Fruit fly (Drosophila melanogaster) whole organism, prepupa: ENCODE results near the gene CG11562.

ENCODE experiments used
- CG10631 ChIP-seq: fragments of 200-800 bp; sonication (Bioruptor generic); optimal IDR thresholded peaks from 2 replicates; lab custom pipeline; 2016; ENCODE audit warnings: missing biosample characterization, missing genetic modification characterization
- CG10669 ChIP-seq: fragments of 200-800 bp; sonication (Bioruptor generic); optimal IDR thresholded peaks from 3 replicates; lab custom pipeline; 2018; ENCODE audit warnings: missing biosample characterization, mild to moderate bottlenecking, missing genetic modification characterization, moderate library complexity
- CG11294 ChIP-seq: fragments of 200-800 bp; sonication (Bioruptor generic); IDR thresholded peaks from 2 replicates; pipeline ENCODE4 v1.3.6; 2022; ENCODE audit warnings: missing biosample characterization, missing genetic modification characterization
- CG11902 ChIP-seq: fragments of 200-800 bp; sonication (Bioruptor generic); optimal IDR thresholded peaks from 3 replicates; lab custom pipeline; 2016; ENCODE audit warnings: missing biosample characterization, missing genetic modification characterization
- CG15336 ChIP-seq: fragments of 200-800 bp; sonication (Bioruptor generic); IDR thresholded peaks from 2 replicates; pipeline ENCODE4 v1.3.6; 2022; ENCODE audit warnings: missing biosample characterization, missing genetic modification characterization
- CG1621 ChIP-seq: fragments of 200-800 bp; sonication (Bioruptor generic); optimal IDR thresholded peaks from 3 replicates; lab custom pipeline; 2018; ENCODE audit warnings: missing biosample characterization, mild to moderate bottlenecking, missing genetic modification characterization
- CG16779 ChIP-seq: fragments of 200-800 bp; sonication (Bioruptor generic); optimal IDR thresholded peaks from 3 replicates; lab custom pipeline; 2017; ENCODE audit warnings: missing biosample characterization, mild to moderate bottlenecking, missing genetic modification characterization
- CG3032 ChIP-seq: fragments of 200-800 bp; optimal IDR thresholded peaks from 2 replicates; lab custom pipeline; 2019; ENCODE audit warnings: missing biosample characterization, mild to moderate bottlenecking, missing genetic modification characterization, moderate library complexity
- CG31627 ChIP-seq: fragments of 200-800 bp; sonication (Bioruptor generic); optimal IDR thresholded peaks from 3 replicates; lab custom pipeline; 2016; ENCODE audit warnings: missing biosample characterization, missing genetic modification characterization
- CG32006 ChIP-seq: fragments of 200-800 bp; sonication (Bioruptor generic); optimal IDR thresholded peaks from 3 replicates; lab custom pipeline; 2017; ENCODE audit warnings: missing biosample characterization, mild to moderate bottlenecking, missing genetic modification characterization
- CG4318 ChIP-seq: fragments of 200-800 bp; sonication (Bioruptor generic); optimal IDR thresholded peaks from 3 replicates; lab custom pipeline; 2017; ENCODE audit warnings: missing biosample characterization, mild to moderate bottlenecking, missing genetic modification characterization
- CG6163 ChIP-seq: fragments of 200-800 bp; sonication (Bioruptor generic); IDR thresholded peaks from 3 replicates; pipeline ENCODE4 v1.3.6; 2022; ENCODE audit warnings: missing biosample characterization, missing genetic modification characterization
- CG6792 ChIP-seq: fragments of 200-800 bp; sonication (Bioruptor generic); optimal IDR thresholded peaks from 3 replicates; lab custom pipeline; 2016; ENCODE audit warnings: missing biosample characterization, missing genetic modification characterization
- CG6808 ChIP-seq: fragments of 200-800 bp; sonication (Bioruptor generic); optimal IDR thresholded peaks from 3 replicates; lab custom pipeline; 2017; ENCODE audit warnings: missing biosample characterization, missing genetic modification characterization, mild to moderate bottlenecking, moderate library complexity, missing genetic modification reagents
- CG6854 ChIP-seq: fragments of 200-800 bp; sonication (Bioruptor generic); optimal IDR thresholded peaks from 2 replicates; lab custom pipeline; 2017; ENCODE audit warnings: missing biosample characterization, mild to moderate bottlenecking, missing genetic modification characterization
- CG7368 ChIP-seq: fragments of 200-800 bp; sonication (Bioruptor generic); optimal IDR thresholded peaks from 3 replicates; lab custom pipeline; 2016; ENCODE audit warnings: missing biosample characterization, missing genetic modification characterization
- CG8319 ChIP-seq: fragments of 200-800 bp; sonication (Bioruptor generic); optimal IDR thresholded peaks from 3 replicates; lab custom pipeline; 2016; ENCODE audit warnings: missing biosample characterization, missing genetic modification characterization
- CG8632 ChIP-seq: fragments of 200-800 bp; sonication (Bioruptor generic); optimal IDR thresholded peaks from 3 replicates; lab custom pipeline; 2016; ENCODE audit warnings: missing biosample characterization, missing genetic modification characterization
- Eip75B ChIP-seq: fragments of 200-800 bp; sonication (Bioruptor generic); optimal IDR thresholded peaks from 3 replicates; lab custom pipeline; 2016; ENCODE audit warnings: missing biosample characterization, missing genetic modification characterization
- Eip78C ChIP-seq: fragments of 200-800 bp; sonication (Bioruptor generic); peaks from one replicate; lab custom pipeline; 2016; ENCODE audit warnings: missing biosample characterization, missing genetic modification characterization
- Ets21C ChIP-seq: fragments of 200-800 bp; sonication (Bioruptor generic); optimal IDR thresholded peaks from 3 replicates; lab custom pipeline; 2016; ENCODE audit warnings: missing biosample characterization, missing genetic modification characterization
- Ets96B ChIP-seq: fragments of 200-800 bp; optimal IDR thresholded peaks from 2 replicates; lab custom pipeline; 2019; ENCODE audit warnings: missing biosample characterization, mild to moderate bottlenecking, missing genetic modification characterization, moderate library complexity
- Hr39 ChIP-seq: fragments of 200-800 bp; sonication (Bioruptor generic); optimal IDR thresholded peaks from 2 replicates; lab custom pipeline; 2016; ENCODE audit warnings: missing biosample characterization, missing genetic modification characterization
- Lpt ChIP-seq: fragments of 200-800 bp; sonication (Bioruptor generic); optimal IDR thresholded peaks from 3 replicates; lab custom pipeline; 2016; ENCODE audit warnings: missing biosample characterization, missing genetic modification characterization
- Met ChIP-seq: fragments of 200-800 bp; sonication (Bioruptor generic); optimal IDR thresholded peaks from 3 replicates; lab custom pipeline; 2016; ENCODE audit warnings: missing biosample characterization, missing genetic modification characterization
- OdsH ChIP-seq: fragments of 200-800 bp; sonication (Bioruptor generic); optimal IDR thresholded peaks from 3 replicates; lab custom pipeline; 2016; ENCODE audit warnings: missing biosample characterization, missing genetic modification characterization
- Smox ChIP-seq: fragments of 200-800 bp; sonication (Bioruptor generic); optimal IDR thresholded peaks from 3 replicates; lab custom pipeline; 2016; ENCODE audit warnings: missing biosample characterization, missing genetic modification characterization
- Sox102F ChIP-seq: fragments of 200-800 bp; sonication (Bioruptor generic); optimal IDR thresholded peaks from 2 replicates; lab custom pipeline; 2016; ENCODE audit warnings: missing biosample characterization, mild to moderate bottlenecking, missing genetic modification characterization
- Sox14 ChIP-seq: fragments of 200-800 bp; sonication (Bioruptor generic); optimal IDR thresholded peaks from 3 replicates; lab custom pipeline; 2016; ENCODE audit warnings: missing biosample characterization, missing genetic modification characterization
- Sox15 ChIP-seq: fragments of 200-800 bp; sonication (Bioruptor generic); optimal IDR thresholded peaks from 3 replicates; lab custom pipeline; 2016; ENCODE audit warnings: missing biosample characterization, missing genetic modification characterization
- achi ChIP-seq: fragments of 200-800 bp; sonication (Bioruptor generic); optimal IDR thresholded peaks from 3 replicates; lab custom pipeline; 2016; ENCODE audit warnings: missing biosample characterization, missing genetic modification characterization
- acj6 ChIP-seq: fragments of 200-800 bp; sonication (Bioruptor generic); optimal IDR thresholded peaks from 3 replicates; lab custom pipeline; 2016; ENCODE audit warnings: missing biosample characterization, missing genetic modification characterization
- dac ChIP-seq: fragments of 200-800 bp; sonication (Bioruptor generic); optimal IDR thresholded peaks from 2 replicates; lab custom pipeline; 2017; ENCODE audit warnings: missing biosample characterization, mild to moderate bottlenecking, missing genetic modification characterization
- dsx ChIP-seq: fragments of 200-800 bp; optimal IDR thresholded peaks from 3 replicates; lab custom pipeline; 2019; ENCODE audit warnings: missing biosample characterization, mild to moderate bottlenecking, missing genetic modification characterization, moderate library complexity; ENCODE audit not compliant: poor library complexity, severe bottlenecking
- esn ChIP-seq: fragments of 200-800 bp; sonication (Bioruptor generic); optimal IDR thresholded peaks from 2 replicates; lab custom pipeline; 2016; ENCODE audit warnings: missing biosample characterization, mild to moderate bottlenecking, missing genetic modification characterization, moderate library complexity
- fkh ChIP-seq: fragments of 200-800 bp; sonication (Bioruptor generic); optimal IDR thresholded peaks from 3 replicates; lab custom pipeline; 2017; ENCODE audit warnings: missing biosample characterization, mild to moderate bottlenecking, missing genetic modification characterization, moderate library complexity
- lz ChIP-seq: fragments of 200-800 bp; sonication (Bioruptor generic); optimal IDR thresholded peaks from 3 replicates; lab custom pipeline; 2016; ENCODE audit warnings: missing biosample characterization, missing genetic modification characterization
- pdm3 ChIP-seq: fragments of 200-800 bp; sonication (Bioruptor generic); optimal IDR thresholded peaks from 3 replicates; lab custom pipeline; 2016; ENCODE audit warnings: missing biosample characterization, missing genetic modification characterization
- salr ChIP-seq, 2 experiments: fragments of 200-800 bp; sonication (Bioruptor generic); optimal IDR thresholded peaks; 3 replicates each; lab custom pipeline; 2016 to 2018; ENCODE audit warnings: missing biosample characterization in 2 of 2, missing genetic modification characterization in 2 of 2, mild to moderate bottlenecking in 1 of 2
- spab ChIP-seq: fragments of 200-800 bp; sonication (Bioruptor generic); optimal IDR thresholded peaks from 2 replicates; lab custom pipeline; 2017; ENCODE audit warnings: missing biosample characterization, mild to moderate bottlenecking, missing genetic modification characterization, missing genetic modification reagents
- ss ChIP-seq, 2 experiments: fragments of 200-800 bp; sonication (Bioruptor generic); optimal IDR thresholded peaks; 2 replicates in 1 of 2; 3 replicates in 1 of 2; lab custom pipeline; 2017 to 2018; ENCODE audit warnings: mild to moderate bottlenecking in 2 of 2, missing biosample characterization in 2 of 2, missing genetic modification characterization in 2 of 2, moderate library complexity in 1 of 2
- svp ChIP-seq: fragments of 200-800 bp; sonication (Bioruptor generic); peaks from one replicate; lab custom pipeline; 2016; ENCODE audit warnings: missing biosample characterization, missing genetic modification characterization
- vri ChIP-seq: fragments of 200-800 bp; sonication (Bioruptor generic); optimal IDR thresholded peaks from 3 replicates; lab custom pipeline; 2016; ENCODE audit warnings: missing biosample characterization, mild to moderate bottlenecking, missing genetic modification characterization

The CG11562 gene

DNA sequence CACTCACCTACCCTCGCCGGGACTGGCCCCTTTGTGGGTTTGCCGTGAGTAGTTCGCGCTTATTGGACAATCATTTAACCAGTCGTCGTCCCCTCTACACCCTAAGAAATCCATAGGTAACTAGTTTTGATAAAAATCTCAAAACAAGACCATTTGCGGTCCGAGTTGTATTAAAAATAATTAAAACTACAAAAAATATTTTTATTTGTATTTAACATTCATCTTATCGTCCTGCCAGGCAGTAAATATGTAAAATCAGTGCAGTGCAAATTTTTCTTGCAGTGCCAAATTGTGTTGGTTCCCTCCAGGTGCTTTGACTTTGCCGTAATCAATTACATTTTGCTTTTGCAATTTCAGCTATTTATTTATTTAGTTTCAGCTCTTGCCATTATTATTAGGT is 48.4 kb upstream of the CG11562 start (continued):
- TF ChIP-seq CG6808 (GFP tag; lab: Kevin White, UChicago) (no peak), CG4318 (GFP tag; lab: Kevin White, UChicago) (peak; percentile 76), CG7368 (no peak), Eip78C (GFP tag; lab: Kevin White, UChicago) (no peak), lz (GFP tag; lab: Kevin White, UChicago) (no peak), Sox14 (GFP tag; lab: Kevin White, UChicago) (no peak), Ets21C (GFP tag; lab: Kevin White, UChicago) (no peak), dsx (GFP tag; lab: Kevin White, UChicago) (no peak), Met (no peak), Smox (GFP tag; lab: Kevin White, UChicago) (no peak), esn (GFP tag; lab: Kevin White, UChicago) (no peak), spab (GFP tag; lab: Kevin White, UChicago) (no peak), dac (peak; percentile 63), achi (GFP tag; lab: Kevin White, UChicago) (no peak), CG8632 (GFP tag; lab: Kevin White, UChicago) (no peak), CG6854 (GFP tag; lab: Kevin White, UChicago) (no peak), CG32006 (GFP tag; lab: Kevin White, UChicago) (peak; percentile 88), fkh (GFP tag; lab: Kevin White, UChicago) (no peak), Hr39 (GFP tag; lab: Kevin White, UChicago) (no peak), CG8319 (GFP tag; lab: Kevin White, UChicago) (no peak)

DNA sequence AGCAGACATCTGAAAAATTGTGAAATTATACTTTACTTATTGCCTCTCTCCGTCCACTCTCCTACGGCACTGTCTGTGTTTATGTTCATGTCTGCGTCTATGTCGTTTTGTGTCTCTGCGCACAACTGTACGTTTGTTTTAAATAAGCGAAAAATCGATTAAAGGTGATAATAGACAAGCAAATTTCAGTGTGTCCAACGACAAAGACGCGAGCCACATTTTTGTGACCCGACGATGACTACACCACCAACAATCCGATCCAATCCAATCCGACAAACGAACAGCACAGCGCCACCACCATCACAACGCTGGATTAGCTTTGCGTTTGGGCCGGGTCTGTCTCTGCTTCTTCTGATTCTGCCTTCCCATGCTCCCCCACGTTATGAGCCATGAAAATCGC is 47.7 kb upstream of the CG11562 start:
- TF ChIP-seq salr (GFP tag; optimal IDR thresholded peaks at IDR 0.05; lab: Kevin White, UChicago) = no peak
- no peak for TF ChIP-seq CG6808 (GFP tag; lab: Kevin White, UChicago)
- no peak for TF ChIP-seq CG10669 (GFP tag; lab: Kevin White, UChicago)
- no peak for TF ChIP-seq Smox (GFP tag; lab: Kevin White, UChicago)
- no peak for TF ChIP-seq spab (GFP tag; lab: Kevin White, UChicago)
- no peak for TF ChIP-seq svp
- TF ChIP-seq Lpt (GFP tag; lab: Kevin White, UChicago) = no peak
- no peak for TF ChIP-seq esn (GFP tag; lab: Kevin White, UChicago)
- TF ChIP-seq CG4318 (GFP tag; lab: Kevin White, UChicago) = no peak
- TF ChIP-seq Sox15 = no peak
- TF ChIP-seq dsx (GFP tag; lab: Kevin White, UChicago) = no peak
- no peak for TF ChIP-seq CG6792 (GFP tag; lab: Kevin White, UChicago)
- no peak for TF ChIP-seq CG10631
- no peak for TF ChIP-seq CG1621 (tag; lab: Kevin White, UChicago)

dm6 chr2L:246656-247340 is 45.4 kb upstream of the CG11562 start:
- TF ChIP-seq CG15336 (GFP tag; lab: Robert Waterston, UW) (peak; percentile 83), Sox102F (GFP tag; lab: Kevin White, UChicago) (no peak), CG6163 (GFP tag; lab: Robert Waterston, UW) (peak; percentile 96), CG11294 (GFP tag; lab: Robert Waterston, UW) (peak; percentile 66; the same call in 1 of the 2 replicates), dsx (GFP tag; lab: Kevin White, UChicago) (peak; percentile 56), Ets21C (GFP tag; lab: Kevin White, UChicago) (no peak), vri (GFP tag; lab: Kevin White, UChicago) (no peak), Hr39 (GFP tag; lab: Kevin White, UChicago) (no peak), lz (GFP tag; lab: Kevin White, UChicago) (no peak), CG8319 (GFP tag; lab: Kevin White, UChicago) (peak; percentile 8), achi (GFP tag; lab: Kevin White, UChicago) (peak; percentile 39), CG10631 (no peak), CG16779 (tag; lab: Kevin White, UChicago) (peak; percentile 85), CG4318 (GFP tag; lab: Kevin White, UChicago) (no peak), acj6 (GFP tag; lab: Kevin White, UChicago) (no peak), OdsH (GFP tag; lab: Kevin White, UChicago) (no peak), Eip75B (GFP tag; lab: Kevin White, UChicago) (peak; percentile 61), CG6854 (GFP tag; lab: Kevin White, UChicago) (peak; percentile 81), salr (GFP tag; optimal IDR thresholded peaks at IDR 0.05; lab: Kevin White, UChicago) (peak; percentile 41 to 50), Lpt (GFP tag; lab: Kevin White, UChicago) (peak; percentile 79), Sox15 (no peak), CG10669 (GFP tag; lab: Kevin White, UChicago) (no peak), pdm3 (GFP tag; lab: Kevin White, UChicago) (no peak), CG6808 (GFP tag; lab: Kevin White, UChicago) (peak; percentile 79), Ets96B (peak; percentile 20), CG31627 (no peak), ss (GFP tag; optimal IDR thresholded peaks at IDR 0.05; lab: Kevin White, UChicago) (peak; percentile 87 to 93), CG3032 (tag; lab: Kevin White, UChicago) (peak; percentile 14), CG11902 (GFP tag; lab: Kevin White, UChicago) (no peak), Smox (GFP tag; lab: Kevin White, UChicago) (no peak)
